Worm (Caenorhabditis elegans) whole organism, L4 larva: ENCODE measurements around the gene irld-6.
A peak's percentile ranks its signal among the peaks of the same experiment; 100 is the strongest.

Experiments
- F26F4.8 ChIP-seq: fragments of 200-800 bp; sonication (Bioruptor generic); conservative IDR thresholded peaks from 2 replicates; pipeline ENCODE4 v1.3.6; 2022; ENCODE audit warnings: missing genetic modification characterization, missing compliant biosample characterization
- F37D6.2 ChIP-seq: sonication (generic microtip); optimal IDR thresholded peaks from 2 replicates; lab custom pipeline; 2016; ENCODE audit warnings: mild to moderate bottlenecking, missing genetic modification characterization, missing compliant biosample characterization
- F49E8.2 ChIP-seq: sonication (generic microtip); optimal IDR thresholded peaks from 2 replicates; lab custom pipeline; 2016; ENCODE audit warnings: missing compliant biosample characterization, mild to moderate bottlenecking, missing genetic modification characterization, borderline replicate concordance
- T26A8.4 ChIP-seq: fragments of 200-800 bp; sonication (Bioruptor generic); IDR thresholded peaks from 2 replicates; pipeline ENCODE4 v1.3.6; 2022; ENCODE audit warnings: missing genetic modification characterization, missing compliant biosample characterization
- Y5F2A.4 ChIP-seq: fragments of 200-800 bp; sonication (Bioruptor generic); optimal IDR thresholded peaks from 2 replicates; lab custom pipeline; 2018; ENCODE audit warnings: mild to moderate bottlenecking, missing genetic modification characterization, missing compliant biosample characterization
- Y75B8A.6 ChIP-seq: fragments of 200-800 bp; sonication (Bioruptor generic); IDR thresholded peaks from 2 replicates; pipeline ENCODE4 v1.3.6; 2022; ENCODE audit warnings: missing genetic modification reagents, missing genetic modification characterization, missing compliant biosample characterization
- ZK546.5 ChIP-seq, 2 experiments: sonication (generic microtip); optimal IDR thresholded peaks; 2 replicates each; lab custom pipeline; 2017; ENCODE audit warnings: missing biosample characterization in 2 of 2, missing genetic modification characterization in 2 of 2
- ama-1 ChIP-seq: fragments of 150-350 bp; optimal IDR thresholded peaks from 2 replicates; lab custom pipeline; 2014; ENCODE audit warnings: inconsistent platforms, mixed read lengths
- arid-1 ChIP-seq: fragments of 200-800 bp; sonication (Bioruptor generic); conservative IDR thresholded peaks from 2 replicates; pipeline ENCODE4 v1.3.6; 2022; ENCODE audit warnings: missing genetic modification reagents, missing genetic modification characterization, missing compliant biosample characterization
- daf-16 ChIP-seq, 3 experiments: sonication (generic microtip); optimal IDR thresholded peaks; 2 replicates each; lab custom pipeline; 2016 to 2017; ENCODE audit warnings: missing genetic modification characterization in 3 of 3, missing genetic modification reagents in 3 of 3, mild to moderate bottlenecking in 2 of 3, missing compliant biosample characterization in 2 of 3, missing biosample characterization in 1 of 3, moderate library complexity in 1 of 3
- dmd-6 ChIP-seq: fragments of 200-800 bp; sonication (Bioruptor generic); IDR thresholded peaks from 2 replicates; pipeline ENCODE4 v1.3.6; 2022; ENCODE audit warnings: missing genetic modification reagents, missing genetic modification characterization, missing compliant biosample characterization
- duxl-1 ChIP-seq: sonication (generic microtip); optimal IDR thresholded peaks from 2 replicates; lab custom pipeline; 2016; ENCODE audit warnings: mild to moderate bottlenecking, missing genetic modification characterization, moderate library complexity, missing compliant biosample characterization; ENCODE audit not compliant: poor library complexity
- dve-1 ChIP-seq: sonication (generic microtip); optimal IDR thresholded peaks from 2 replicates; lab custom pipeline; 2017; ENCODE audit warnings: antibody characterized with exemption, mild to moderate bottlenecking, missing genetic modification characterization, missing compliant biosample characterization; ENCODE audit not compliant: insufficient read depth
- fkh-10 ChIP-seq: fragments of 150-350 bp; optimal IDR thresholded peaks from 2 replicates; lab custom pipeline; 2014; ENCODE audit warnings: missing biosample characterization, missing genetic modification reagents, missing genetic modification characterization
- hlh-11 ChIP-seq: fragments of 200-800 bp; sonication (Bioruptor generic); optimal IDR thresholded peaks from 2 replicates; lab custom pipeline; 2018; ENCODE audit warnings: mild to moderate bottlenecking, missing genetic modification characterization, missing compliant biosample characterization
- hlh-30 ChIP-seq: sonication (generic microtip); optimal IDR thresholded peaks from 2 replicates; lab custom pipeline; 2017; ENCODE audit warnings: antibody characterized with exemption, mild to moderate bottlenecking, missing genetic modification characterization, missing compliant biosample characterization; ENCODE audit not compliant: insufficient read depth
- hmg-1.1 ChIP-seq: fragments of 200-800 bp; sonication (Bioruptor generic); IDR thresholded peaks from 2 replicates; pipeline ENCODE4 v1.3.6; 2022; ENCODE audit warnings: missing genetic modification reagents, missing genetic modification characterization, missing compliant biosample characterization
- lim-7 ChIP-seq: fragments of 200-800 bp; sonication (Bioruptor generic); IDR thresholded peaks from 2 replicates; pipeline ENCODE4 v1.3.6; 2022; ENCODE audit warnings: missing genetic modification characterization, missing compliant biosample characterization
- lin-39 ChIP-seq: fragments of 150-350 bp; optimal IDR thresholded peaks from 2 replicates; lab custom pipeline; 2014; ENCODE audit warnings: missing biosample characterization, missing genetic modification reagents, missing genetic modification characterization
- lsy-2 ChIP-seq, 2 experiments: fragments of 150-350 bp in 1 of 2; sonication (generic microtip) in 1 of 2; optimal IDR thresholded peaks; 2 replicates each; lab custom pipeline; 2014 to 2017; ENCODE audit warnings: missing biosample characterization in 2 of 2, missing genetic modification characterization in 2 of 2
- madf-9 ChIP-seq: fragments of 200-800 bp; sonication (Bioruptor generic); conservative IDR thresholded peaks from 2 replicates; pipeline ENCODE4 v1.3.6; 2022; ENCODE audit warnings: missing genetic modification reagents, missing genetic modification characterization, missing compliant biosample characterization
- mdl-1 ChIP-seq, 2 experiments: fragments of 150-350 bp in 1 of 2; sonication (generic microtip) in 1 of 2; optimal IDR thresholded peaks; 2 replicates each; lab custom pipeline; 2014 to 2017; ENCODE audit warnings: missing biosample characterization in 2 of 2, missing genetic modification characterization in 2 of 2
- mep-1 ChIP-seq: fragments of 150-350 bp; sonication (generic microtip); optimal IDR thresholded peaks from 3 replicates; lab custom pipeline; 2014; ENCODE audit warnings: missing biosample characterization, missing genetic modification characterization
- mes-2 ChIP-seq: sonication (generic microtip); optimal IDR thresholded peaks from 2 replicates; lab custom pipeline; 2016; ENCODE audit warnings: missing genotype, mild to moderate bottlenecking, missing genetic modification characterization, missing compliant biosample characterization; ENCODE audit not compliant: poor library complexity, severe bottlenecking
- nhr-102 ChIP-seq: sonication (generic microtip); optimal IDR thresholded peaks from 2 replicates; lab custom pipeline; 2016; ENCODE audit warnings: mild to moderate bottlenecking, missing genetic modification characterization, moderate library complexity, missing compliant biosample characterization
- nhr-11 ChIP-seq: fragments of 150-350 bp; optimal IDR thresholded peaks from 2 replicates; lab custom pipeline; 2014; ENCODE audit warnings: missing biosample characterization, missing genetic modification characterization
- nhr-111 ChIP-seq: fragments of 200-800 bp; sonication (Bioruptor generic); optimal IDR thresholded peaks from 2 replicates; lab custom pipeline; 2018; ENCODE audit warnings: mild to moderate bottlenecking, missing genetic modification characterization, missing compliant biosample characterization
- nhr-237 ChIP-seq: sonication (generic microtip); optimal IDR thresholded peaks from 2 replicates; lab custom pipeline; 2017; ENCODE audit warnings: missing biosample characterization, missing genetic modification characterization
- nhr-25 ChIP-seq: sonication (generic microtip); optimal IDR thresholded peaks from 2 replicates; lab custom pipeline; 2017; ENCODE audit warnings: missing genetic modification characterization, mild to moderate bottlenecking, missing compliant biosample characterization, antibody characterized with exemption, moderate library complexity, borderline replicate concordance; ENCODE audit not compliant: insufficient read depth
- nhr-28 ChIP-seq: fragments of 150-350 bp; optimal IDR thresholded peaks from 2 replicates; lab custom pipeline; 2014; ENCODE audit warnings: missing biosample characterization, missing genetic modification characterization
- nhr-41 ChIP-seq: fragments of 200-800 bp; sonication (Bioruptor generic); IDR thresholded peaks from 2 replicates; pipeline ENCODE4 v1.3.6; 2022; ENCODE audit warnings: missing genetic modification reagents, missing genetic modification characterization, missing compliant biosample characterization
- nhr-42 ChIP-seq: fragments of 200-800 bp; sonication (Bioruptor generic); IDR thresholded peaks from 2 replicates; pipeline ENCODE4 v1.3.6; 2022; ENCODE audit warnings: missing genetic modification characterization, missing compliant biosample characterization
- nhr-6 ChIP-seq: fragments of 150-350 bp; optimal IDR thresholded peaks from 2 replicates; lab custom pipeline; 2014; ENCODE audit warnings: missing biosample characterization, missing genetic modification characterization
- nhr-76 ChIP-seq: fragments of 150-350 bp; optimal IDR thresholded peaks from 2 replicates; lab custom pipeline; 2014; ENCODE audit warnings: missing biosample characterization, missing genetic modification characterization
- pha-4 ChIP-seq, 2 experiments: fragments of 150-350 bp in 1 of 2; fragments of 200-800 bp in 1 of 2; sonication (Bioruptor generic) in 1 of 2; IDR thresholded peaks in 1 of 2; optimal IDR thresholded peaks in 1 of 2; 2 replicates each; pipeline versions ENCODE4 v1.3.6 to Lab custom; 2014 to 2022; ENCODE audit warnings: missing genetic modification characterization in 2 of 2, missing genetic modification reagents in 2 of 2, missing biosample characterization in 1 of 2, missing compliant biosample characterization in 1 of 2
- pqm-1 ChIP-seq: sonication (generic microtip); optimal IDR thresholded peaks from 2 replicates; lab custom pipeline; 2017; ENCODE audit warnings: missing biosample characterization, missing genetic modification characterization
- rbr-2 ChIP-seq: sonication (generic microtip); optimal IDR thresholded peaks from 2 replicates; lab custom pipeline; 2016; ENCODE audit warnings: missing genotype, missing genetic modification characterization, missing compliant biosample characterization
- saeg-2 ChIP-seq: fragments of 200-800 bp; sonication (Bioruptor generic); IDR thresholded peaks from 2 replicates; pipeline ENCODE4 v1.3.6; 2022; ENCODE audit warnings: missing genetic modification reagents, missing genetic modification characterization, missing compliant biosample characterization
- sdz-12 ChIP-seq: fragments of 200-800 bp; sonication (Bioruptor generic); optimal IDR thresholded peaks from 2 replicates; lab custom pipeline; 2018; ENCODE audit warnings: mild to moderate bottlenecking, missing genetic modification characterization, missing compliant biosample characterization
- set-16 ChIP-seq: fragments of 200-800 bp; sonication (Bioruptor generic); IDR thresholded peaks from 2 replicates; pipeline ENCODE4 v1.3.6; 2022; ENCODE audit warnings: missing genetic modification reagents, missing genetic modification characterization, missing compliant biosample characterization
- snpc-1.2 ChIP-seq: fragments of 200-800 bp; sonication (Bioruptor generic); IDR thresholded peaks from 2 replicates; pipeline ENCODE4 v1.3.6; 2022; ENCODE audit warnings: missing genetic modification reagents, missing genetic modification characterization, missing compliant biosample characterization
- tra-1 ChIP-seq: fragments of 200-800 bp; sonication (Bioruptor generic); IDR thresholded peaks from 2 replicates; pipeline ENCODE4 v1.3.6; 2022; ENCODE audit warnings: missing genetic modification reagents, missing genetic modification characterization, missing compliant biosample characterization
- unc-130 ChIP-seq: sonication (generic microtip); optimal IDR thresholded peaks from 2 replicates; lab custom pipeline; 2016; ENCODE audit warnings: missing genetic modification reagents, missing genetic modification characterization, missing compliant biosample characterization
- unc-62 ChIP-seq, 3 experiments: fragments of 150-350 bp in 1 of 3; sonication (generic microtip); optimal IDR thresholded peaks in 2 of 3; peaks in 1 of 3; 1 replicate in 1 of 3; 2 replicates in 2 of 3; lab custom pipeline; 2014 to 2017; ENCODE audit warnings: missing biosample characterization in 3 of 3, missing genetic modification characterization in 3 of 3, missing genetic modification reagents in 3 of 3, missing genotype in 1 of 3
- zfp-2 ChIP-seq: sonication (generic microtip); optimal IDR thresholded peaks from 2 replicates; lab custom pipeline; 2016; ENCODE audit warnings: mild to moderate bottlenecking, missing genetic modification characterization, missing compliant biosample characterization
- zip-11 ChIP-seq: fragments of 200-800 bp; sonication (Bioruptor generic); IDR thresholded peaks from 2 replicates; pipeline ENCODE4 v1.3.6; 2022; ENCODE audit warnings: missing genetic modification characterization, missing compliant biosample characterization

irld-6 gene

ce11 chrV:10722595-10722994 is 34.0 kb downstream of the irld-6 start:
- TF ChIP-seq set-16 (GFP tag; lab: Robert Waterston, UW) (0 out of 2 replicates have a peak, but pooled peaks have one; percentile 12), snpc-1.2 (GFP tag; lab: Robert Waterston, UW) (no peak), nhr-25 (tag; lab: Kevin White, UChicago) (no peak), pha-4 (GFP tag; IDR thresholded peaks at IDR 0.05; lab: Robert Waterston, UW) (no peak), pha-4 (tag; optimal IDR thresholded peaks at IDR 0.05; lab: Kevin White, UChicago) (peak; percentile 21), hlh-30 (peak; percentile 93), hlh-11 (tag; lab: Kevin White, UChicago) (peak; percentile 23), nhr-28 (tag; lab: Kevin White, UChicago) (peak; percentile 23), lsy-2 (tag; optimal IDR thresholded peaks at IDR 0.05; lab: Kevin White, UChicago) (no peak), duxl-1 (tag; lab: Kevin White, UChicago) (no peak), saeg-2 (GFP tag; lab: Robert Waterston, UW) (no peak), nhr-42 (GFP tag; lab: Robert Waterston, UW) (no peak), nhr-102 (no peak), mdl-1 (tag; optimal IDR thresholded peaks at IDR 0.05; lab: Kevin White, UChicago) (no peak), nhr-11 (tag; lab: Kevin White, UChicago) (peak; percentile 38), daf-16 (GFP tag; optimal IDR thresholded peaks at IDR 0.05; lab: Kevin White, UChicago) (no peak), daf-16 (tag; optimal IDR thresholded peaks at IDR 0.05; lab: Kevin White, UChicago) (peak; percentile 9), ZK546.5 (tag; optimal IDR thresholded peaks at IDR 0.05; lab: Kevin White, UChicago) (no peak)

- TF ChIP-seq nhr-76 (tag; lab: Kevin White, UChicago), result no peak
- no peak for TF ChIP-seq Y5F2A.4 (GFP tag; lab: Kevin White, UChicago)
- no peak for TF ChIP-seq mes-2 (tag; lab: Kevin White, UChicago)
- no peak for TF ChIP-seq Y75B8A.6 (GFP tag; lab: Robert Waterston, UW)
- peak in 1 of 2 experiments; percentile 93 for TF ChIP-seq unc-62 (GFP tag; optimal IDR thresholded peaks at IDR 0.05 in 1 of 2; lab: Kevin White, UChicago)
- no peak for TF ChIP-seq unc-62 (tag; optimal IDR thresholded peaks at IDR 0.05; lab: Kevin White, UChicago)
- TF ChIP-seq fkh-10 (GFP tag; lab: Kevin White, UChicago), result peak; percentile 40
- TF ChIP-seq nhr-111 (GFP tag; lab: Kevin White, UChicago), result no peak
- TF ChIP-seq mep-1 (tag; lab: Kevin White, UChicago), result peak; percentile 41
- TF ChIP-seq nhr-42 (GFP tag; lab: Robert Waterston, UW), result no peak
- no peak for TF ChIP-seq ama-1 (lab: Kevin White, UChicago)
- TF ChIP-seq tra-1, result no peak
- no peak for TF ChIP-seq zfp-2
- no peak for TF ChIP-seq sdz-12 (GFP tag; lab: Kevin White, UChicago)
- TF ChIP-seq nhr-237 (tag; lab: Kevin White, UChicago), result no peak
- TF ChIP-seq arid-1 (GFP tag; lab: Robert Waterston, UW), result no peak
- TF ChIP-seq pqm-1 (tag; lab: Kevin White, UChicago), result no peak
- no peak for TF ChIP-seq madf-9 (GFP tag; lab: Robert Waterston, UW)
- TF ChIP-seq nhr-41 (GFP tag; lab: Robert Waterston, UW), result no peak
- TF ChIP-seq lin-39 (tag; lab: Kevin White, UChicago), result no peak
- peak; percentile 57 for TF ChIP-seq nhr-28 (tag; lab: Kevin White, UChicago)
- peak; percentile 5 for TF ChIP-seq hlh-11 (tag; lab: Kevin White, UChicago)
- 0 out of 2 replicates have a peak, but pooled peaks have one; percentile 17 for TF ChIP-seq dmd-6
- TF ChIP-seq rbr-2 (tag; lab: Kevin White, UChicago), result peak; percentile 45
- no peak for TF ChIP-seq T26A8.4 (GFP tag; lab: Robert Waterston, UW)
- TF ChIP-seq lim-7 (GFP tag; lab: Robert Waterston, UW), result no peak
- no peak for TF ChIP-seq dve-1 (tag; lab: Kevin White, UChicago)
- no peak for TF ChIP-seq F26F4.8 (GFP tag; lab: Robert Waterston, UW)
- TF ChIP-seq zip-11, result no peak
- no peak for TF ChIP-seq F49E8.2 (tag; lab: Kevin White, UChicago)
- TF ChIP-seq F37D6.2 (tag; lab: Kevin White, UChicago), result no peak
- no peak for TF ChIP-seq nhr-6 (tag; lab: Kevin White, UChicago)
- no peak for TF ChIP-seq unc-130 (GFP tag; lab: Kevin White, UChicago)
- TF ChIP-seq daf-16 (GFP tag; optimal IDR thresholded peaks at IDR 0.05; lab: Kevin White, UChicago), result peak in 1 of 2 experiments; percentile 68
- TF ChIP-seq daf-16 (tag; optimal IDR thresholded peaks at IDR 0.05; lab: Kevin White, UChicago), result no peak
- peak; percentile 55; the same call in 1 of the 2 replicates for TF ChIP-seq hmg-1.1
These were observed 34.6 kb downstream of the irld-6 start for ce11 chrV:10721912-10722426.
